Fruit fly (Drosophila melanogaster) whole organism, embryonic: Measurements from ENCODE around the gene CG15625.

Experiments used
- Awh ChIP-seq: fragments of 200-800 bp; sonication (Bioruptor generic); IDR thresholded peaks from 2 replicates; pipeline ENCODE4, ENCODE4 v1.3.6; 2022; ENCODE audit warnings: missing biosample characterization, missing genetic modification characterization
- BtbVII ChIP-seq: fragments of 200-800 bp; sonication (Bioruptor generic); optimal IDR thresholded peaks from 3 replicates; lab custom pipeline; 2017; ENCODE audit warnings: missing biosample characterization, mild to moderate bottlenecking, missing genetic modification characterization
- CG10209 ChIP-seq: fragments of 200-800 bp; sonication (Bioruptor generic); optimal IDR thresholded peaks from 3 replicates; lab custom pipeline; 2017; ENCODE audit warnings: missing biosample characterization, mild to moderate bottlenecking, missing genetic modification characterization, missing genetic modification reagents
- CG11398 ChIP-seq: fragments of 200-800 bp; sonication (Bioruptor generic); optimal IDR thresholded peaks from 2 replicates; lab custom pipeline; 2016; ENCODE audit warnings: missing biosample characterization, missing genetic modification characterization
- CG11504 ChIP-seq: fragments of 200-800 bp; sonication (Bioruptor generic); optimal IDR thresholded peaks from 3 replicates; lab custom pipeline; 2019; ENCODE audit warnings: missing biosample characterization, mild to moderate bottlenecking, missing genetic modification characterization, moderate library complexity
- CG12391 ChIP-seq: fragments of 200-800 bp; sonication (Bioruptor generic); optimal IDR thresholded peaks from 3 replicates; lab custom pipeline; 2018; ENCODE audit warnings: missing biosample characterization, mild to moderate bottlenecking, missing genetic modification characterization, moderate library complexity
- CG14014 ChIP-seq: fragments of 200-800 bp; sonication (Bioruptor generic); IDR thresholded peaks from 2 replicates; pipeline ENCODE4 v1.3.6; 2022; ENCODE audit warnings: missing biosample characterization, missing genetic modification characterization
- CG14710 ChIP-seq: fragments of 200-800 bp; sonication (Bioruptor generic); optimal IDR thresholded peaks from 3 replicates; lab custom pipeline; 2019; ENCODE audit warnings: missing biosample characterization, mild to moderate bottlenecking, missing genetic modification characterization, moderate library complexity
- CG15514 ChIP-seq: fragments of 200-800 bp; sonication (Bioruptor generic); optimal IDR thresholded peaks from 3 replicates; lab custom pipeline; 2017; ENCODE audit warnings: missing biosample characterization, missing genetic modification characterization, mild to moderate bottlenecking, moderate library complexity, missing genetic modification reagents
- CG2199 ChIP-seq: fragments of 200-800 bp; sonication (Bioruptor generic); IDR thresholded peaks from 3 replicates; pipeline ENCODE4 v1.3.6; 2022; ENCODE audit warnings: missing biosample characterization, missing genetic modification characterization
- CG31365 ChIP-seq: fragments of 200-800 bp; sonication (Bioruptor generic); optimal IDR thresholded peaks from 2 replicates; lab custom pipeline; 2018; ENCODE audit warnings: missing biosample characterization, mild to moderate bottlenecking, missing genetic modification characterization
- CG3163 ChIP-seq: fragments of 200-800 bp; sonication (Bioruptor generic); optimal IDR thresholded peaks from 3 replicates; lab custom pipeline; 2016; ENCODE audit warnings: missing biosample characterization, missing genetic modification characterization
- CG4360 ChIP-seq: fragments of 200-800 bp; sonication (Bioruptor generic); IDR thresholded peaks from 2 replicates; pipeline ENCODE4 v1.3.6; 2022; ENCODE audit warnings: missing biosample characterization, missing genetic modification characterization
- CG4820 ChIP-seq: fragments of 200-800 bp; sonication (Bioruptor generic); optimal IDR thresholded peaks from 3 replicates; lab custom pipeline; 2016; ENCODE audit warnings: missing biosample characterization, missing genetic modification characterization
- CG7839 ChIP-seq: fragments of 200-800 bp; sonication (Bioruptor generic); optimal IDR thresholded peaks from 3 replicates; lab custom pipeline; 2018; ENCODE audit warnings: missing biosample characterization, mild to moderate bottlenecking, missing genetic modification characterization, moderate library complexity
- CG7987 ChIP-seq: fragments of 200-800 bp; sonication (Bioruptor generic); optimal IDR thresholded peaks from 2 replicates; lab custom pipeline; 2018; ENCODE audit warnings: missing biosample characterization, mild to moderate bottlenecking, missing genetic modification characterization, moderate library complexity
- CG9727 ChIP-seq: fragments of 200-800 bp; sonication (Bioruptor generic); optimal IDR thresholded peaks from 3 replicates; lab custom pipeline; 2017; ENCODE audit warnings: missing biosample characterization, mild to moderate bottlenecking, missing genetic modification characterization
- CG9817 ChIP-seq: fragments of 200-800 bp; sonication (Bioruptor generic); optimal IDR thresholded peaks from 2 replicates; lab custom pipeline; 2018; ENCODE audit warnings: missing biosample characterization, mild to moderate bottlenecking, missing genetic modification characterization, moderate library complexity
- CG9876 ChIP-seq: fragments of 200-800 bp; sonication (Bioruptor generic); optimal IDR thresholded peaks from 2 replicates; lab custom pipeline; 2016; ENCODE audit warnings: missing biosample characterization, missing genetic modification characterization
- CkIIα-i1 ChIP-seq: fragments of 200-800 bp; sonication (Bioruptor generic); IDR thresholded peaks from 2 replicates; pipeline ENCODE4 v1.3.6; 2022; ENCODE audit warnings: missing biosample characterization, missing genetic modification characterization
- CrebB ChIP-seq: fragments of 200-800 bp; sonication (Bioruptor generic); optimal IDR thresholded peaks from 3 replicates; lab custom pipeline; 2018; ENCODE audit warnings: missing biosample characterization, mild to moderate bottlenecking, missing genetic modification characterization
- D ChIP-seq, 2 experiments: fragments of 200-800 bp in 1 of 2; fragments of >200 bp in 1 of 2; sonication (Bioruptor generic) in 1 of 2; optimal IDR thresholded peaks; 2 replicates in 1 of 2; 3 replicates in 1 of 2; lab custom pipeline; 2017; ENCODE audit warnings: mild to moderate bottlenecking in 1 of 2, missing biosample characterization in 1 of 2, missing genetic modification characterization in 1 of 2, missing genetic modification reagents in 1 of 2
- Dek ChIP-seq: fragments of 200-800 bp; sonication (Bioruptor generic); optimal IDR thresholded peaks from 3 replicates; lab custom pipeline; 2019; ENCODE audit warnings: missing biosample characterization, mild to moderate bottlenecking, missing genetic modification characterization, moderate library complexity
- Gsc ChIP-seq: fragments of 200-800 bp; sonication (Bioruptor generic); IDR thresholded peaks from 2 replicates; pipeline ENCODE4 v1.3.6; 2022; ENCODE audit warnings: missing biosample characterization, missing genetic modification characterization
- Gug ChIP-seq: fragments of 200-800 bp; sonication (Bioruptor generic); IDR thresholded peaks from 4 replicates; pipeline ENCODE4 v1.3.6; 2022; ENCODE audit warnings: missing biosample characterization, missing genetic modification characterization
- HLH4C ChIP-seq: fragments of 200-800 bp; sonication (Bioruptor generic); IDR thresholded peaks from 3 replicates; pipeline ENCODE4 v1.3.6; 2022; ENCODE audit warnings: missing biosample characterization, missing genetic modification characterization; ENCODE audit not compliant: partially characterized antibody
- Meics ChIP-seq: fragments of 200-800 bp; sonication (Bioruptor generic); optimal IDR thresholded peaks from 2 replicates; lab custom pipeline; 2017; ENCODE audit warnings: missing biosample characterization, mild to moderate bottlenecking, missing genetic modification characterization
- NfI ChIP-seq: fragments of 200-800 bp; sonication (Bioruptor generic); optimal IDR thresholded peaks from 3 replicates; lab custom pipeline; 2018; ENCODE audit warnings: missing biosample characterization, mild to moderate bottlenecking, missing genetic modification characterization, moderate library complexity
- Sox102F ChIP-seq: fragments of 200-800 bp; sonication (Bioruptor generic); optimal IDR thresholded peaks from 2 replicates; lab custom pipeline; 2018; ENCODE audit warnings: missing biosample characterization, mild to moderate bottlenecking, missing genetic modification characterization, moderate library complexity
- Stat92E ChIP-seq, 3 experiments: fragments of >200 bp in 2 of 3; fragments of 200-800 bp in 1 of 3; sonication (Bioruptor generic) in 1 of 3; optimal IDR thresholded peaks; 2 replicates each; lab custom pipeline; 2017 to 2019; ENCODE audit warnings: missing biosample characterization in 3 of 3, missing genetic modification characterization in 3 of 3, mild to moderate bottlenecking in 1 of 3, moderate library complexity in 1 of 3
- Xbp1 ChIP-seq: fragments of 200-800 bp; sonication (Bioruptor generic); optimal IDR thresholded peaks from 3 replicates; lab custom pipeline; 2016; ENCODE audit warnings: missing biosample characterization, mild to moderate bottlenecking, missing genetic modification characterization
- bigmax ChIP-seq: fragments of 200-800 bp; sonication (Bioruptor generic); optimal IDR thresholded peaks from 2 replicates; lab custom pipeline; 2018; ENCODE audit warnings: missing biosample characterization, mild to moderate bottlenecking, missing genetic modification characterization
- cg ChIP-seq: fragments of 200-800 bp; sonication (Bioruptor generic); optimal IDR thresholded peaks from 3 replicates; lab custom pipeline; 2019; ENCODE audit warnings: missing biosample characterization, mild to moderate bottlenecking, missing genetic modification characterization, moderate library complexity
- chm ChIP-seq: fragments of 200-800 bp; sonication (Bioruptor generic); IDR thresholded peaks from 2 replicates; pipeline ENCODE4 v1.3.6; 2022; ENCODE audit warnings: missing biosample characterization, missing genetic modification characterization
- croc ChIP-seq: fragments of 200-800 bp; sonication (Bioruptor generic); conservative IDR thresholded peaks from 3 replicates; pipeline ENCODE4 v1.3.6; 2022; ENCODE audit warnings: missing biosample characterization, missing genetic modification characterization
- dmrt99B ChIP-seq: fragments of 200-800 bp; sonication (Bioruptor generic); optimal IDR thresholded peaks from 2 replicates; lab custom pipeline; 2018; ENCODE audit warnings: missing biosample characterization, mild to moderate bottlenecking, missing genetic modification characterization, moderate library complexity
- ems ChIP-seq: fragments of 200-800 bp; sonication (Bioruptor generic); optimal IDR thresholded peaks from 3 replicates; lab custom pipeline; 2016; ENCODE audit warnings: missing biosample characterization, missing genetic modification characterization
- eve ChIP-seq, 2 experiments: fragments of >200 bp; optimal IDR thresholded peaks; 2 replicates each; lab custom pipeline; 2017; ENCODE audit warnings: missing biosample characterization in 2 of 2, missing genetic modification characterization in 2 of 2
- ind ChIP-seq: fragments of 200-800 bp; sonication (Bioruptor generic); optimal IDR thresholded peaks from 3 replicates; lab custom pipeline; 2016; ENCODE audit warnings: missing biosample characterization, missing genetic modification characterization
- insv ChIP-seq, 2 experiments: fragments of 200-800 bp; sonication (Bioruptor generic); optimal IDR thresholded peaks; 3 replicates each; lab custom pipeline; 2016 to 2018; ENCODE audit warnings: missing biosample characterization in 2 of 2, missing genetic modification characterization in 2 of 2
- nau ChIP-seq: fragments of 200-800 bp; sonication (Bioruptor generic); optimal IDR thresholded peaks from 3 replicates; lab custom pipeline; 2017; ENCODE audit warnings: missing biosample characterization, mild to moderate bottlenecking, missing genetic modification characterization, missing genetic modification reagents
- nmo ChIP-seq: fragments of 200-800 bp; sonication (Bioruptor generic); optimal IDR thresholded peaks from 2 replicates; lab custom pipeline; 2018; ENCODE audit warnings: missing biosample characterization, mild to moderate bottlenecking, missing genetic modification characterization, moderate library complexity
- onecut ChIP-seq: fragments of 200-800 bp; sonication (Bioruptor generic); IDR thresholded peaks from 2 replicates; pipeline ENCODE4 v1.3.6; 2022; ENCODE audit warnings: missing biosample characterization, missing genetic modification characterization
- pfk ChIP-seq: fragments of 200-800 bp; sonication (Bioruptor generic); optimal IDR thresholded peaks from 2 replicates; lab custom pipeline; 2018; ENCODE audit warnings: missing biosample characterization, mild to moderate bottlenecking, missing genetic modification characterization, moderate library complexity
- scrt ChIP-seq: fragments of 200-800 bp; sonication (Bioruptor generic); optimal IDR thresholded peaks from 2 replicates; lab custom pipeline; 2018; ENCODE audit warnings: missing biosample characterization, mild to moderate bottlenecking, missing genetic modification characterization, moderate library complexity
- sens-2 ChIP-seq: fragments of 200-800 bp; sonication (Bioruptor generic); IDR thresholded peaks from 2 replicates; pipeline ENCODE4 v1.3.6; 2022; ENCODE audit warnings: missing biosample characterization, missing genetic modification characterization
- slbo ChIP-seq: fragments of 200-800 bp; sonication (Bioruptor generic); IDR thresholded peaks from 2 replicates; pipeline ENCODE4 v1.3.6; 2022; ENCODE audit warnings: missing biosample characterization, missing genetic modification characterization
- unc-4 ChIP-seq: fragments of 200-800 bp; sonication (Bioruptor generic); IDR thresholded peaks from 2 replicates; pipeline ENCODE4 v1.3.6; 2022; ENCODE audit warnings: missing biosample characterization, missing genetic modification characterization; ENCODE audit not compliant: partially characterized antibody
- unpg ChIP-seq: fragments of 200-800 bp; sonication (Bioruptor generic); optimal IDR thresholded peaks from 3 replicates; lab custom pipeline; 2018; ENCODE audit warnings: missing biosample characterization, mild to moderate bottlenecking, missing genetic modification characterization, moderate library complexity
- zen ChIP-seq: fragments of 200-800 bp; sonication (Bioruptor generic); optimal IDR thresholded peaks from 3 replicates; lab custom pipeline; 2018; ENCODE audit warnings: missing biosample characterization, mild to moderate bottlenecking, missing genetic modification characterization, moderate library complexity

Gene CG15625

DNA sequence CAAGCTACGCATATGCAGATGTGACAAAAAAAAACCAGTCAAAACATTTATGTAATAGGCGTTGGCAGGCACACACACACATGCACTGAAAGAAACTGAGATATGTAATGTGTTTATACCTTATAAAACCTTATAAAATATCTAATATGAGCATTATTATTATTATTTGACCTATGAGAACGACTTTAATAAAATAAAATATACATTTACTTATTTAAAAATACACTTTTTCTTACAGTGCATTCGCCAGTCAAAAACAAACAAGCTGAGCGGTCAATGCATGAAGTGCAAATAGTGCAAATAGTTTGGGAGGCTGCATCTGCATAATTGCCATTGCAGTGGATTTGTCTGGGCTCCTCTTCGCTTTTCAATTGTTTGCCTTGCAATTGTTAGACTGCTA is 18.2 kb downstream of the CG15625 start (continued):
- no peak for TF ChIP-seq unc-4 (GFP tag; lab: Robert Waterston, UW)
- TF ChIP-seq sens-2 (GFP tag; lab: Robert Waterston, UW), result peak; percentile 68; the same call in 1 of the 2 replicates
- TF ChIP-seq CG7987 (GFP tag; lab: Kevin White, UChicago), result peak; percentile 44
- no peak for TF ChIP-seq CG31365
- TF ChIP-seq nau (GFP tag; lab: Kevin White, UChicago), result peak; percentile 74
- no peak for TF ChIP-seq bigmax
- peak; percentile 55 for TF ChIP-seq zen (tag; lab: Kevin White, UChicago)
- TF ChIP-seq D (optimal IDR thresholded peaks at IDR 0.05; lab: Kevin White, UChicago), result no peak
- peak; percentile 60 for TF ChIP-seq D (GFP tag; optimal IDR thresholded peaks at IDR 0.05; lab: Kevin White, UChicago)
- peak; percentile 55 for TF ChIP-seq Dek
- peak; percentile 77 for TF ChIP-seq Xbp1 (GFP tag; lab: Kevin White, UChicago)
- TF ChIP-seq CG12391 (tag; lab: Kevin White, UChicago), result peak; percentile 83
- TF ChIP-seq BtbVII (GFP tag; lab: Kevin White, UChicago), result peak; percentile 44
- no peak for TF ChIP-seq insv (GFP tag; optimal IDR thresholded peaks at IDR 0.05; lab: Kevin White, UChicago)
- peak in 1 of 2 experiments; percentile 90 for TF ChIP-seq eve (GFP tag; optimal IDR thresholded peaks at IDR 0.05; lab: Kevin White, UChicago)
- peak; percentile 54 for TF ChIP-seq ind
- peak; percentile 82 for TF ChIP-seq unpg
- TF ChIP-seq CrebB, result peak; percentile 64
- no peak for TF ChIP-seq Gsc (GFP tag; lab: Robert Waterston, UW)
- TF ChIP-seq CG11398, result no peak
- no peak for TF ChIP-seq HLH4C (GFP tag; lab: Robert Waterston, UW)
- TF ChIP-seq NfI (GFP tag; lab: Kevin White, UChicago), result peak; percentile 28
- no peak for TF ChIP-seq Gug (GFP tag; lab: Robert Waterston, UW)
- no peak for TF ChIP-seq cg
- TF ChIP-seq pfk (GFP tag; lab: Kevin White, UChicago), result no peak
- no peak for TF ChIP-seq Stat92E (GFP tag; optimal IDR thresholded peaks at IDR 0.05; lab: Kevin White, UChicago)
- TF ChIP-seq dmrt99B (tag; lab: Kevin White, UChicago), result peak; percentile 93
- no peak for TF ChIP-seq CG9876 (GFP tag; lab: Kevin White, UChicago)
- TF ChIP-seq CG14014 (GFP tag; lab: Robert Waterston, UW), result peak; percentile 49; the same call in 1 of the 2 replicates
- peak; percentile 31 for TF ChIP-seq scrt (GFP tag; lab: Kevin White, UChicago)
- TF ChIP-seq CG14710 (tag; lab: Kevin White, UChicago), result peak; percentile 55
- peak; percentile 9 for TF ChIP-seq CG15514 (GFP tag; lab: Kevin White, UChicago)
- TF ChIP-seq chm (GFP tag; lab: Robert Waterston, UW), result no peak; the same call in 1 of the 2 replicates
- no peak for TF ChIP-seq CkIIα-i1 (GFP tag; lab: Robert Waterston, UW)
- 0 out of 3 replicates have a peak, but pooled peaks have one; percentile 33 for TF ChIP-seq CG2199 (GFP tag; lab: Robert Waterston, UW)
- peak; percentile 60 for TF ChIP-seq onecut (GFP tag; lab: Robert Waterston, UW)
- no peak for TF ChIP-seq ems (GFP tag; lab: Kevin White, UChicago)
- TF ChIP-seq CG9817 (tag; lab: Kevin White, UChicago), result peak; percentile 21
- no peak for TF ChIP-seq CG3163 (GFP tag; lab: Kevin White, UChicago)

DNA sequence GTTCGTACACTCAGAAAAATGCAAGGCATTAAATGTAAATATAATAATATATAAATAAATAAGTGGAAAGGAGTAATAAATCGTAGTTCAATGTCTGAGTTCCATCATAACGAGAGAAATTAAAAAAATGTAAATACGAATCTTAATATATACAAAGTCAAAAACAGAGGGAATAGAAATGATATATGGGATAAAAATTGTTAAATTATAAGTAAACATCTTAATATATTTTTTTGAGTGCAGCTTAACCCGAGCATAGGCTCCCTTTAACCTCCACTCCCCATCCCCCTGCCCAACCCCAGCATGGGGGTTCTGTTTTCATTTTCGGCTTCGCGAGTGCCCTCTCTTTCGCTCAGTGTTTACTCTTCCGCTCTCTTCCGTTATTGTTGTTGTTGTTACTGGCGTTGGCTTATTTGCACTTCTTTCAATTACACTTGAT is 25.9 kb downstream of the CG15625 start:
- TF ChIP-seq CG12391 (tag; lab: Kevin White, UChicago), result peak; percentile 37
- peak; percentile 39 for TF ChIP-seq Sox102F
- TF ChIP-seq Meics, result peak; percentile 5
- peak; percentile 46; the same call in 2 of the 3 replicates for TF ChIP-seq croc (GFP tag; lab: Robert Waterston, UW)
- peak; percentile 46 for TF ChIP-seq CG4360
- TF ChIP-seq CG11504 (tag; lab: Kevin White, UChicago), result peak; percentile 63
- peak; percentile 53; the same call in 1 of the 2 replicates for TF ChIP-seq Awh (GFP tag; lab: Robert Waterston, UW)
- peak; percentile 19 for TF ChIP-seq CG10209 (GFP tag; lab: Kevin White, UChicago)
- TF ChIP-seq CG9727 (GFP tag; lab: Kevin White, UChicago), result peak; percentile 39
- TF ChIP-seq CG7839 (tag; lab: Kevin White, UChicago), result peak; percentile 41
- peak; percentile 51 for TF ChIP-seq nmo (GFP tag; lab: Kevin White, UChicago)
- TF ChIP-seq slbo (GFP tag; lab: Robert Waterston, UW), result no peak
- peak; percentile 24 for TF ChIP-seq CG4820 (GFP tag; lab: Kevin White, UChicago)
